Worm (Caenorhabditis elegans): ENCODE results near the gene K08D9.10.

DNA sequence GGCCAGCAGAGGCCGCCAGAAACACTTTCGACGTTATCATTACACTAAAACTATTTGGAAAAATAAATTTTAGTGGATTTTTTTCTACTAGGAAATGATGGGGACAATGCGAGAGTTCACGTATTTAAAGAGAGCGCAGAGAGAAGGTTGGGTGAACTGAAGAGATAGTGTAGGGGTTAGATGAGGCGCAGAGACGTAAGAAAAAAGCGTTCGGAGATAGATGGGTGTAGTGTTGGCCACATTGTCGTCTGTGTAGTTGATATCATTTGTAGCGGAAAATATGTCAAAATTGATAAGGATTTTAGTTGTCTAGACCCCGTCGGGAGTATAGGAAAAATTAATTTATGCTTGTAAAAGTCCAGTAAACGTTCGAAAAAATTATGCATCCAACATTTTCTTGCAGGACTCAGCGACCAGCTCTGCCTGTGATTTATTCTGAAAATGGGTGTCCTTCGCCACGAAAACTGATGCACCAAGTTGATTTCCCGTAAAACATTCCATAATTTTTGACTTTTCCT, 37.5 kb upstream of the K08D9.10 start, which contains the start of the genes Y73C8B.3 and Y73C8B.9:
- peak; percentile 93 for TF ChIP-seq pqm-1 (tag; optimal IDR thresholded peaks at IDR 0.05)
- TF ChIP-seq ceh-28 (tag; optimal IDR thresholded peaks at IDR 0.05) = peak; percentile 12
- no peak for TF ChIP-seq fkh-2 (tag; optimal IDR thresholded peaks at IDR 0.05)
- no peak for TF ChIP-seq daf-12 (tag; optimal IDR thresholded peaks at IDR 0.05)

All from whole organism, L3 larva.